Worm (Caenorhabditis elegans) whole organism, late embryonic: ENCODE data around the gene Y38C1AA.6.

ENCODE experiments used
- C08G9.2 ChIP-seq: sonication (generic microtip); optimal IDR thresholded peaks from 2 replicates; lab custom pipeline; 2016; ENCODE audit warnings: mild to moderate bottlenecking, missing genetic modification characterization, moderate library complexity, missing compliant biosample characterization
- C38D4.7 ChIP-seq: fragments of 200-800 bp; sonication (Bioruptor generic); optimal IDR thresholded peaks from 2 replicates; lab custom pipeline; 2018; ENCODE audit warnings: mild to moderate bottlenecking, missing genetic modification characterization, moderate library complexity, missing compliant biosample characterization
- Y22D7AL.16 ChIP-seq: sonication (generic microtip); optimal IDR thresholded peaks from 2 replicates; lab custom pipeline; 2016; ENCODE audit warnings: missing genetic modification characterization, missing compliant biosample characterization
- ahr-1 ChIP-seq: sonication (generic microtip); optimal IDR thresholded peaks from 2 replicates; lab custom pipeline; 2016; ENCODE audit warnings: missing genetic modification characterization, missing compliant biosample characterization
- ceh-14 ChIP-seq: sonication (generic microtip); optimal IDR thresholded peaks from 2 replicates; lab custom pipeline; 2016; ENCODE audit warnings: missing genotype, missing genetic modification characterization, missing compliant biosample characterization
- ceh-19 ChIP-seq: fragments of 200-800 bp; sonication (Bioruptor generic); optimal IDR thresholded peaks from 2 replicates; lab custom pipeline; 2018; ENCODE audit warnings: mild to moderate bottlenecking, missing genetic modification characterization, missing compliant biosample characterization
- ceh-2 ChIP-seq: sonication (generic microtip); optimal IDR thresholded peaks from 2 replicates; lab custom pipeline; 2016; ENCODE audit warnings: missing genotype, missing genetic modification characterization, missing compliant biosample characterization
- ceh-22 ChIP-seq: sonication (generic microtip); optimal IDR thresholded peaks from 2 replicates; lab custom pipeline; 2017; ENCODE audit warnings: missing biosample characterization, missing genetic modification characterization
- ceh-30 ChIP-seq: fragments of 150-350 bp; optimal IDR thresholded peaks from 2 replicates; lab custom pipeline; 2014; ENCODE audit warnings: missing biosample characterization, missing genetic modification characterization
- ceh-31 ChIP-seq: sonication (generic microtip); optimal IDR thresholded peaks from 2 replicates; lab custom pipeline; 2016; ENCODE audit warnings: missing genetic modification characterization, missing compliant biosample characterization
- ceh-34 ChIP-seq: sonication (generic microtip); optimal IDR thresholded peaks from 2 replicates; lab custom pipeline; 2016; ENCODE audit warnings: mild to moderate bottlenecking, missing genetic modification characterization, missing compliant biosample characterization
- ceh-45 ChIP-seq: fragments of 200-800 bp; sonication (Bioruptor generic); IDR thresholded peaks from 2 replicates; pipeline ENCODE4 v1.3.6; 2022; ENCODE audit warnings: missing genetic modification reagents, missing genetic modification characterization, missing compliant biosample characterization
- ceh-6 ChIP-seq: fragments of 200-800 bp; sonication (Bioruptor generic); optimal IDR thresholded peaks from 2 replicates; lab custom pipeline; 2018; ENCODE audit warnings: mild to moderate bottlenecking, missing genetic modification characterization, missing compliant biosample characterization
- ceh-9 ChIP-seq: sonication (generic microtip); optimal IDR thresholded peaks from 2 replicates; lab custom pipeline; 2016; ENCODE audit warnings: mild to moderate bottlenecking, missing genetic modification characterization, inconsistent platforms, missing compliant biosample characterization
- dve-1 ChIP-seq: sonication (generic microtip); optimal IDR thresholded peaks from 2 replicates; lab custom pipeline; 2017; ENCODE audit warnings: antibody characterized with exemption, mild to moderate bottlenecking, missing genetic modification characterization, missing compliant biosample characterization
- elt-4 ChIP-seq: sonication (generic microtip); optimal IDR thresholded peaks from 2 replicates; lab custom pipeline; 2016; ENCODE audit warnings: missing genetic modification characterization, missing compliant biosample characterization
- fkh-6 ChIP-seq: sonication (generic microtip); optimal IDR thresholded peaks from 2 replicates; lab custom pipeline; 2016; ENCODE audit warnings: missing genetic modification characterization, missing compliant biosample characterization
- gmeb-2 ChIP-seq: sonication (generic microtip); optimal IDR thresholded peaks from 2 replicates; lab custom pipeline; 2016; ENCODE audit warnings: missing genetic modification characterization, inconsistent platforms, missing compliant biosample characterization
- hlh-13 ChIP-seq: fragments of 200-800 bp; sonication (Bioruptor generic); optimal IDR thresholded peaks from 2 replicates; lab custom pipeline; 2018; ENCODE audit warnings: mild to moderate bottlenecking, missing genetic modification characterization, missing compliant biosample characterization
- hlh-15 ChIP-seq: sonication (generic microtip); optimal IDR thresholded peaks from 2 replicates; lab custom pipeline; 2016; ENCODE audit warnings: missing genetic modification characterization, missing compliant biosample characterization
- hlh-30 ChIP-seq: sonication (generic microtip); optimal IDR thresholded peaks from 2 replicates; lab custom pipeline; 2017; ENCODE audit warnings: antibody characterized with exemption, missing genetic modification characterization, missing compliant biosample characterization; ENCODE audit not compliant: insufficient read depth
- lim-6 ChIP-seq: sonication (generic microtip); optimal IDR thresholded peaks from 2 replicates; lab custom pipeline; 2016; ENCODE audit warnings: missing genetic modification characterization, missing compliant biosample characterization
- lin-11 ChIP-seq: fragments of 200-800 bp; sonication (Bioruptor generic); optimal IDR thresholded peaks from 2 replicates; lab custom pipeline; 2018; ENCODE audit warnings: mild to moderate bottlenecking, missing genetic modification characterization, missing compliant biosample characterization
- mec-3 ChIP-seq: sonication (generic microtip); optimal IDR thresholded peaks from 2 replicates; lab custom pipeline; 2016; ENCODE audit warnings: borderline replicate concordance, missing genetic modification characterization, missing compliant biosample characterization
- nfya-1 ChIP-seq: sonication (generic microtip); optimal IDR thresholded peaks from 2 replicates; lab custom pipeline; 2017; ENCODE audit warnings: missing genetic modification characterization, mild to moderate bottlenecking, missing compliant biosample characterization, antibody characterized with exemption, moderate library complexity
- npax-4 ChIP-seq: sonication (generic microtip); optimal IDR thresholded peaks from 2 replicates; lab custom pipeline; 2016; ENCODE audit warnings: missing genetic modification characterization, missing compliant biosample characterization
- odd-2 ChIP-seq: sonication (generic microtip); optimal IDR thresholded peaks from 2 replicates; lab custom pipeline; 2017; ENCODE audit warnings: antibody characterized with exemption, mild to moderate bottlenecking, missing genetic modification characterization, missing compliant biosample characterization
- pax-1 ChIP-seq: fragments of 150-350 bp; optimal IDR thresholded peaks from 2 replicates; lab custom pipeline; 2014; ENCODE audit warnings: missing biosample characterization, missing genetic modification characterization
- pha-2 ChIP-seq: sonication (generic microtip); optimal IDR thresholded peaks from 2 replicates; lab custom pipeline; 2017; ENCODE audit warnings: mild to moderate bottlenecking, missing genetic modification characterization, missing compliant biosample characterization
- ref-2 ChIP-seq: sonication (generic microtip); optimal IDR thresholded peaks from 2 replicates; lab custom pipeline; 2016; ENCODE audit warnings: missing genetic modification characterization, missing compliant biosample characterization
- rnt-1 ChIP-seq: sonication (generic microtip); optimal IDR thresholded peaks from 2 replicates; lab custom pipeline; 2016; ENCODE audit warnings: missing genetic modification characterization, missing compliant biosample characterization
- sox-2 ChIP-seq: fragments of 200-800 bp; sonication (Bioruptor generic); IDR thresholded peaks from 2 replicates; pipeline ENCODE4 v1.3.6; 2022; ENCODE audit warnings: missing genetic modification reagents, missing genetic modification characterization, missing compliant biosample characterization
- sox-4 ChIP-seq: sonication (generic microtip); optimal IDR thresholded peaks from 2 replicates; lab custom pipeline; 2017; ENCODE audit warnings: mild to moderate bottlenecking, missing genetic modification characterization, inconsistent platforms, missing compliant biosample characterization
- tbx-2 ChIP-seq: sonication (generic microtip); optimal IDR thresholded peaks from 2 replicates; lab custom pipeline; 2016; ENCODE audit warnings: missing genetic modification characterization, missing compliant biosample characterization
- ttx-3 ChIP-seq: sonication (generic microtip); optimal IDR thresholded peaks from 2 replicates; lab custom pipeline; 2016; ENCODE audit warnings: missing genetic modification reagents, missing genetic modification characterization, missing compliant biosample characterization
- unc-3 ChIP-seq, 2 experiments: fragments of 200-800 bp in 1 of 2; sonication (Bioruptor generic) in 1 of 2; sonication (generic microtip) in 1 of 2; conservative IDR thresholded peaks in 1 of 2; optimal IDR thresholded peaks in 1 of 2; 2 replicates each; pipeline versions ENCODE4 v1.3.6 to Lab custom; 2016 to 2022; ENCODE audit warnings: missing compliant biosample characterization in 2 of 2, missing genetic modification characterization in 2 of 2, missing genetic modification reagents in 1 of 2
- unc-42 ChIP-seq: sonication (generic microtip); optimal IDR thresholded peaks from 2 replicates; lab custom pipeline; 2016; ENCODE audit warnings: missing genotype, missing genetic modification characterization, missing compliant biosample characterization
- unc-55 ChIP-seq: sonication (generic microtip); optimal IDR thresholded peaks from 2 replicates; lab custom pipeline; 2017; ENCODE audit warnings: missing biosample characterization, missing genetic modification reagents, missing genetic modification characterization
- unc-86 ChIP-seq: sonication (generic microtip); optimal IDR thresholded peaks from 2 replicates; lab custom pipeline; 2016; ENCODE audit warnings: missing genetic modification characterization, missing compliant biosample characterization

Y38C1AA.6 gene

ce11 chrIV:183519-183918, 20.9 kb downstream of the Y38C1AA.6 start:
- TF ChIP-seq unc-3 (GFP tag; conservative IDR thresholded peaks at IDR 0.05; lab: Robert Waterston, UW) (no peak), unc-3 (tag; optimal IDR thresholded peaks at IDR 0.05; lab: Kevin White, UChicago) (no peak), rnt-1 (tag; lab: Kevin White, UChicago) (no peak), ceh-45 (GFP tag; lab: Robert Waterston, UW) (no peak), ceh-19 (GFP tag; lab: Kevin White, UChicago) (no peak), ttx-3 (tag; lab: Kevin White, UChicago) (no peak), ceh-6 (GFP tag; lab: Kevin White, UChicago) (no peak), sox-4 (no peak), pax-1 (tag; lab: Kevin White, UChicago) (no peak), ceh-22 (tag; lab: Kevin White, UChicago) (no peak), mec-3 (tag; lab: Kevin White, UChicago) (no peak), hlh-30 (no peak), ceh-9 (tag; lab: Kevin White, UChicago) (no peak), odd-2 (tag; lab: Kevin White, UChicago) (no peak), dve-1 (tag; lab: Kevin White, UChicago) (no peak), hlh-15 (tag; lab: Kevin White, UChicago) (no peak), ceh-2 (tag; lab: Kevin White, UChicago) (no peak), pha-2 (no peak), C38D4.7 (GFP tag; lab: Kevin White, UChicago) (no peak), hlh-13 (no peak)
- TF ChIP-seq, all 69 proteins: peak for 0

ce11 chrIV:184184-184583, 21.6 kb downstream of the Y38C1AA.6 start, which contains the start of gene pnc-1:
pnc-1 (plus strand) TSS chrIV:184484.
- no peak for TF ChIP-seq npax-4 (tag; lab: Kevin White, UChicago)
- TF ChIP-seq C08G9.2 (tag; lab: Kevin White, UChicago): no peak
- TF ChIP-seq unc-86: no peak
- no peak for TF ChIP-seq C38D4.7 (GFP tag; lab: Kevin White, UChicago)
- TF ChIP-seq ceh-19 (GFP tag; lab: Kevin White, UChicago): no peak
- TF ChIP-seq ceh-31 (tag; lab: Kevin White, UChicago): no peak
- TF ChIP-seq pax-1 (tag; lab: Kevin White, UChicago): no peak
- TF ChIP-seq fkh-6 (tag; lab: Kevin White, UChicago): no peak
- TF ChIP-seq ceh-34: no peak
- no peak for TF ChIP-seq elt-4 (tag; lab: Kevin White, UChicago)
- no peak for TF ChIP-seq Y22D7AL.16
- TF ChIP-seq odd-2 (tag; lab: Kevin White, UChicago): no peak
- TF ChIP-seq lim-6 (tag; lab: Kevin White, UChicago): no peak

ce11 chrIV:186110-186509, 23.5 kb downstream of the Y38C1AA.6 start:
- TF ChIP-seq unc-42 (tag; lab: Kevin White, UChicago) (peak; percentile 25), ceh-34 (peak; percentile 97), nfya-1 (peak; percentile 7), pha-2 (no peak), hlh-15 (tag; lab: Kevin White, UChicago) (no peak), ceh-19 (GFP tag; lab: Kevin White, UChicago) (peak; percentile 49), tbx-2 (peak; percentile 22), ceh-14 (tag; lab: Kevin White, UChicago) (peak; percentile 18)
- TF ChIP-seq, all 69 proteins: peak for 6

- TF ChIP-seq gmeb-2 (no peak), ceh-14 (tag; lab: Kevin White, UChicago) (peak; percentile 7)
Observed at ce11 chrIV:187336-187735, 24.7 kb downstream of the Y38C1AA.6 start.

ce11 chrIV:189087-189486, 26.5 kb downstream of the Y38C1AA.6 start:
- TF ChIP-seq sox-2 (GFP tag; lab: Robert Waterston, UW) (no peak), lin-11 (no peak), gmeb-2 (no peak), tbx-2 (no peak), ahr-1 (no peak), ceh-30 (tag; lab: Kevin White, UChicago) (no peak), lim-6 (tag; lab: Kevin White, UChicago) (no peak), unc-55 (no peak), nfya-1 (no peak), ref-2 (tag; lab: Kevin White, UChicago) (no peak), ceh-2 (tag; lab: Kevin White, UChicago) (no peak)
